Fruit fly (Drosophila melanogaster) whole organism, prepupa: ENCODE results near the gene CG7149.

Experiments used
- CG6854 ChIP-seq: fragments of 200-800 bp; sonication (Bioruptor generic); optimal IDR thresholded peaks from 2 replicates; lab custom pipeline; 2017; ENCODE audit warnings: missing biosample characterization, mild to moderate bottlenecking, missing genetic modification characterization
- Lpt ChIP-seq: fragments of 200-800 bp; sonication (Bioruptor generic); optimal IDR thresholded peaks from 3 replicates; lab custom pipeline; 2016; ENCODE audit warnings: missing biosample characterization, missing genetic modification characterization
- Smox ChIP-seq: fragments of 200-800 bp; sonication (Bioruptor generic); optimal IDR thresholded peaks from 3 replicates; lab custom pipeline; 2016; ENCODE audit warnings: missing biosample characterization, missing genetic modification characterization
- net ChIP-seq: fragments of 200-800 bp; sonication (Bioruptor generic); optimal IDR thresholded peaks from 3 replicates; lab custom pipeline; 2016; ENCODE audit warnings: missing biosample characterization, missing genetic modification characterization
- salr ChIP-seq, 2 experiments: fragments of 200-800 bp; sonication (Bioruptor generic); optimal IDR thresholded peaks; 3 replicates each; lab custom pipeline; 2016 to 2018; ENCODE audit warnings: missing biosample characterization in 2 of 2, missing genetic modification characterization in 2 of 2, mild to moderate bottlenecking in 1 of 2

DNA sequence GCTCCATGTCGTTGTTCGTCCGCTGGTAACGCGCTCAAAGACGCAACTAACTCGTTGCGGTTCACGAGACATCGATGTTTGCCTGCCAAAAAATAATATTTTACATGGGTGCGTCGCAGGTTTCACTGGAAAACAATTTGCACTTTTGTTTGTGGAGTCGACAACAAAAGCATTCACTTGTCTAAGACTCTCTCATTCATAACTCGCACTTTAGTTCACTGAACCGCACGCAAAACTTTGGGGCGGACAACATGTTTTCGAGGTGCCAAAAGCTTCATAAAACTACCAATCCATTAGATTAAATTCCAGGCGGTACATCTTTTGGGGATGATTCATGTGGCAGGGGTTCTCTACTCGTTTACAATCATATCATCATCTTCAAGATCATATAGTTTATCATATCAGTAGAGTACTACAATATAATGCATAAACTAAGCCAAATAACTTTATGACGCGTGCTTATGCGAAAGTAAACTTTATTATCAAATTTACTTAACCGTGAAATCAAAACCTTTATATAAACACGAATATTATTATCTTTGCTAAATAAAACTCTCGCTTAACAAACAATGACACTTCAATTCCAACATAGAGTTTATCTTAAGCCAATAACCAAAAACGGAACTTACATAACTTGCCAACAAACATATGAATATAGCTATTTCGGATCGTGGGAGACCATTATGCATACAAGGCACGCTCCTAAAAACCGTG is 12.2 kb downstream of the CG7149 start, which contains the start of gene CG7179:
- TF ChIP-seq CG6854 (GFP tag; lab: Kevin White, UChicago) (no peak), salr (GFP tag; optimal IDR thresholded peaks at IDR 0.05; lab: Kevin White, UChicago) (no peak), net (GFP tag; lab: Kevin White, UChicago) (no peak), Smox (GFP tag; lab: Kevin White, UChicago) (no peak), Lpt (GFP tag; lab: Kevin White, UChicago) (no peak)
